Fruit fly (Drosophila melanogaster) whole organism, embryonic: ENCODE results near the gene CG10513.
A peak's percentile ranks its signal among the peaks of the same experiment; 100 is the strongest.

Experiments
- Bgb ChIP-seq: fragments of 200-800 bp; sonication (Bioruptor generic); IDR thresholded peaks from 2 replicates; pipeline ENCODE4 v1.3.6; 2022; ENCODE audit warnings: missing biosample characterization, missing genetic modification characterization; ENCODE audit not compliant: partially characterized antibody
- Blimp-1 ChIP-seq: fragments of 200-800 bp; sonication (Bioruptor generic); optimal IDR thresholded peaks from 3 replicates; lab custom pipeline; 2018; ENCODE audit warnings: missing biosample characterization, missing genetic modification characterization, mild to moderate bottlenecking, moderate library complexity, missing genetic modification reagents
- Bteb2 ChIP-seq: fragments of 200-800 bp; sonication (Bioruptor generic); optimal IDR thresholded peaks from 2 replicates; lab custom pipeline; 2016; ENCODE audit warnings: missing biosample characterization, missing genetic modification characterization
- CG10462 ChIP-seq: fragments of 200-800 bp; sonication (Bioruptor generic); optimal IDR thresholded peaks from 2 replicates; lab custom pipeline; 2016; ENCODE audit warnings: missing biosample characterization, missing genetic modification characterization
- CG11696 ChIP-seq: fragments of 200-800 bp; sonication (Bioruptor generic); IDR thresholded peaks from 2 replicates; pipeline ENCODE4 v1.3.6; 2022; ENCODE audit warnings: missing biosample characterization, missing genetic modification characterization
- CG11723 ChIP-seq: fragments of 200-800 bp; sonication (Bioruptor generic); optimal IDR thresholded peaks from 2 replicates; lab custom pipeline; 2017; ENCODE audit warnings: missing biosample characterization, mild to moderate bottlenecking, missing genetic modification characterization
- CG12659 ChIP-seq: fragments of 200-800 bp; sonication (Bioruptor generic); optimal IDR thresholded peaks from 3 replicates; lab custom pipeline; 2017; ENCODE audit warnings: mild to moderate bottlenecking, missing biosample characterization, missing genetic modification reagents, missing genetic modification characterization
- CG12769 ChIP-seq: fragments of 200-800 bp; sonication (Bioruptor generic); optimal IDR thresholded peaks from 2 replicates; lab custom pipeline; 2019; ENCODE audit warnings: missing biosample characterization, mild to moderate bottlenecking, missing genetic modification characterization, moderate library complexity
- CG15269 ChIP-seq: fragments of 200-800 bp; sonication (Bioruptor generic); optimal IDR thresholded peaks from 2 replicates; lab custom pipeline; 2018; ENCODE audit warnings: missing biosample characterization, mild to moderate bottlenecking, missing genetic modification characterization, moderate library complexity
- CG18599 ChIP-seq: fragments of 200-800 bp; sonication (Bioruptor generic); optimal IDR thresholded peaks from 3 replicates; lab custom pipeline; 2017; ENCODE audit warnings: missing biosample characterization, missing genetic modification characterization, mild to moderate bottlenecking, moderate library complexity, missing genetic modification reagents
- CG18764 ChIP-seq: fragments of 200-800 bp; sonication (Bioruptor generic); optimal IDR thresholded peaks from 3 replicates; lab custom pipeline; 2016; ENCODE audit warnings: missing biosample characterization, missing genetic modification characterization
- CG30431 ChIP-seq: fragments of 200-800 bp; sonication (Bioruptor generic); optimal IDR thresholded peaks from 2 replicates; lab custom pipeline; 2017; ENCODE audit warnings: missing biosample characterization, missing genetic modification characterization
- CG31365 ChIP-seq: fragments of 200-800 bp; sonication (Bioruptor generic); optimal IDR thresholded peaks from 2 replicates; lab custom pipeline; 2018; ENCODE audit warnings: missing biosample characterization, mild to moderate bottlenecking, missing genetic modification characterization
- CG3281 ChIP-seq: fragments of 200-800 bp; sonication (Bioruptor generic); optimal IDR thresholded peaks from 3 replicates; lab custom pipeline; 2017; ENCODE audit warnings: missing biosample characterization, mild to moderate bottlenecking, missing genetic modification characterization
- CG3847 ChIP-seq: fragments of 200-800 bp; sonication (Bioruptor generic); IDR thresholded peaks from 2 replicates; pipeline ENCODE4 v1.3.6; 2022; ENCODE audit warnings: missing biosample characterization, missing genetic modification characterization
- CG4328 ChIP-seq: fragments of 200-800 bp; sonication (Bioruptor generic); optimal IDR thresholded peaks from 3 replicates; lab custom pipeline; 2017; ENCODE audit warnings: missing biosample characterization, missing genetic modification reagents, missing genetic modification characterization
- CG4707 ChIP-seq: fragments of 200-800 bp; sonication (Bioruptor generic); optimal IDR thresholded peaks from 2 replicates; lab custom pipeline; 2018; ENCODE audit warnings: missing biosample characterization, mild to moderate bottlenecking, missing genetic modification characterization, moderate library complexity
- CG4820 ChIP-seq: fragments of 200-800 bp; sonication (Bioruptor generic); optimal IDR thresholded peaks from 3 replicates; lab custom pipeline; 2016; ENCODE audit warnings: missing biosample characterization, missing genetic modification characterization
- CG7963 ChIP-seq: fragments of 200-800 bp; sonication (Bioruptor generic); IDR thresholded peaks from 3 replicates; pipeline ENCODE4 v1.3.6; 2022; ENCODE audit warnings: missing biosample characterization, missing genetic modification characterization; ENCODE audit not compliant: partially characterized antibody
- CG9932 ChIP-seq: fragments of 200-800 bp; sonication (Bioruptor generic); IDR thresholded peaks from 2 replicates; pipeline ENCODE4 v1.3.6; 2022; ENCODE audit warnings: missing biosample characterization, missing genetic modification characterization
- Deaf1 ChIP-seq: fragments of 200-800 bp; optimal IDR thresholded peaks from 3 replicates; lab custom pipeline; 2019; ENCODE audit warnings: missing biosample characterization, mild to moderate bottlenecking, missing genetic modification characterization, moderate library complexity
- Dp ChIP-seq: fragments of 200-800 bp; sonication (Bioruptor generic); optimal IDR thresholded peaks from 2 replicates; lab custom pipeline; 2018; ENCODE audit warnings: missing biosample characterization, mild to moderate bottlenecking, missing genetic modification characterization, moderate library complexity
- HHEX ChIP-seq: fragments of 200-800 bp; sonication (Bioruptor generic); optimal IDR thresholded peaks from 3 replicates; lab custom pipeline; 2017; ENCODE audit warnings: missing biosample characterization, mild to moderate bottlenecking, missing genetic modification characterization, missing genetic modification reagents
- HLHmδ ChIP-seq: fragments of 200-800 bp; sonication (Bioruptor generic); optimal IDR thresholded peaks from 2 replicates; lab custom pipeline; 2018; ENCODE audit warnings: missing biosample characterization, mild to moderate bottlenecking, missing genetic modification characterization, moderate library complexity
- HmgD ChIP-seq: fragments of 200-800 bp; sonication (Bioruptor generic); optimal IDR thresholded peaks from 3 replicates; lab custom pipeline; 2016; ENCODE audit warnings: missing biosample characterization, missing genetic modification characterization
- Hmr ChIP-seq: fragments of 200-800 bp; sonication (Bioruptor generic); optimal IDR thresholded peaks from 3 replicates; lab custom pipeline; 2017; ENCODE audit warnings: mild to moderate bottlenecking, missing biosample characterization, missing genetic modification reagents, missing genetic modification characterization
- MTF-1 ChIP-seq: fragments of 200-800 bp; sonication (Bioruptor generic); optimal IDR thresholded peaks from 2 replicates; lab custom pipeline; 2018; ENCODE audit warnings: missing biosample characterization, mild to moderate bottlenecking, missing genetic modification characterization, borderline replicate concordance
- Med ChIP-seq: fragments of 200-800 bp; sonication (Bioruptor generic); peaks from one replicate; lab custom pipeline; 2016; ENCODE audit warnings: missing biosample characterization, missing genetic modification characterization, mild to moderate bottlenecking, inconsistent platforms, moderate library complexity
- Meics ChIP-seq: fragments of 200-800 bp; sonication (Bioruptor generic); optimal IDR thresholded peaks from 2 replicates; lab custom pipeline; 2017; ENCODE audit warnings: missing biosample characterization, mild to moderate bottlenecking, missing genetic modification characterization
- Ravus ChIP-seq: fragments of 200-800 bp; sonication (Bioruptor generic); IDR thresholded peaks from 2 replicates; pipeline ENCODE4 v1.3.6; 2022; ENCODE audit warnings: missing biosample characterization, missing genetic modification characterization
- abd-A ChIP-seq: fragments of 200-800 bp; sonication (Bioruptor generic); optimal IDR thresholded peaks from 3 replicates; lab custom pipeline; 2019; ENCODE audit warnings: missing biosample characterization, mild to moderate bottlenecking, missing genetic modification characterization, moderate library complexity
- amos ChIP-seq: fragments of 200-800 bp; sonication (Bioruptor generic); IDR thresholded peaks from 2 replicates; pipeline ENCODE4 v1.3.6; 2022; ENCODE audit warnings: missing biosample characterization, missing genetic modification characterization; ENCODE audit not compliant: partially characterized antibody
- ara ChIP-seq: fragments of 200-800 bp; sonication (Bioruptor generic); IDR thresholded peaks from 2 replicates; pipeline ENCODE4 v1.3.6; 2022; ENCODE audit warnings: missing biosample characterization, missing genetic modification characterization
- ato ChIP-seq: fragments of 200-800 bp; sonication (Bioruptor generic); IDR thresholded peaks from 2 replicates; pipeline ENCODE4 v1.3.6; 2022; ENCODE audit warnings: missing biosample characterization, missing genetic modification characterization; ENCODE audit not compliant: partially characterized antibody
- dimm ChIP-seq: fragments of 200-800 bp; sonication (Bioruptor generic); IDR thresholded peaks from 2 replicates; pipeline ENCODE4 v1.3.6; 2022; ENCODE audit warnings: missing biosample characterization, missing genetic modification characterization
- eyg ChIP-seq: fragments of 200-800 bp; sonication (Bioruptor generic); optimal IDR thresholded peaks from 3 replicates; lab custom pipeline; 2016; ENCODE audit warnings: missing biosample characterization, missing genetic modification characterization
- grau ChIP-seq: fragments of 200-800 bp; optimal IDR thresholded peaks from 3 replicates; lab custom pipeline; 2019; ENCODE audit warnings: missing biosample characterization, mild to moderate bottlenecking, missing genetic modification characterization, moderate library complexity
- grn ChIP-seq: fragments of 200-800 bp; sonication (Bioruptor generic); optimal IDR thresholded peaks from 3 replicates; lab custom pipeline; 2017; ENCODE audit warnings: missing biosample characterization, missing genetic modification characterization
- h ChIP-seq: fragments of >200 bp; optimal IDR thresholded peaks from 2 replicates; lab custom pipeline; 2017
- hkb ChIP-seq, 2 experiments: fragments of 200-800 bp in 1 of 2; fragments of >200 bp in 1 of 2; sonication (Bioruptor generic) in 1 of 2; IDR thresholded peaks in 1 of 2; optimal IDR thresholded peaks in 1 of 2; 2 replicates each; pipeline versions ENCODE4 v1.3.6 to Lab custom; 2017 to 2022; ENCODE audit warnings: missing biosample characterization in 1 of 2, missing genetic modification characterization in 1 of 2
- lab ChIP-seq: fragments of 200-800 bp; sonication (Bioruptor generic); optimal IDR thresholded peaks from 3 replicates; lab custom pipeline; 2017; ENCODE audit warnings: missing biosample characterization, missing genetic modification characterization, mild to moderate bottlenecking, moderate library complexity, missing genetic modification reagents
- ranshi ChIP-seq: fragments of 200-800 bp; sonication (Bioruptor generic); IDR thresholded peaks from 2 replicates; pipeline ENCODE4 v1.3.6; 2022; ENCODE audit warnings: missing biosample characterization, missing genetic modification characterization
- salm ChIP-seq: fragments of 200-800 bp; sonication (Bioruptor generic); optimal IDR thresholded peaks from 2 replicates; lab custom pipeline; 2018; ENCODE audit warnings: missing biosample characterization, mild to moderate bottlenecking, missing genetic modification characterization
- scrt ChIP-seq: fragments of 200-800 bp; sonication (Bioruptor generic); optimal IDR thresholded peaks from 2 replicates; lab custom pipeline; 2018; ENCODE audit warnings: missing biosample characterization, mild to moderate bottlenecking, missing genetic modification characterization, moderate library complexity
- sens ChIP-seq: fragments of 200-800 bp; sonication (Bioruptor generic); peaks from one replicate; lab custom pipeline; 2016; ENCODE audit warnings: missing biosample characterization, missing genetic modification characterization
- so ChIP-seq: fragments of 200-800 bp; sonication (Bioruptor generic); IDR thresholded peaks from 3 replicates; pipeline ENCODE4 v1.3.6; 2022; ENCODE audit warnings: missing biosample characterization, missing genetic modification characterization
- stc ChIP-seq: fragments of 200-800 bp; sonication (Bioruptor generic); IDR thresholded peaks from 2 replicates; pipeline ENCODE4 v1.3.6; 2022; ENCODE audit warnings: missing biosample characterization, missing genetic modification characterization
- tio ChIP-seq: fragments of 200-800 bp; sonication (Bioruptor generic); optimal IDR thresholded peaks from 2 replicates; lab custom pipeline; 2017; ENCODE audit warnings: missing biosample characterization, missing genetic modification characterization, inconsistent platforms
- unpg ChIP-seq: fragments of 200-800 bp; sonication (Bioruptor generic); optimal IDR thresholded peaks from 3 replicates; lab custom pipeline; 2018; ENCODE audit warnings: missing biosample characterization, mild to moderate bottlenecking, missing genetic modification characterization, moderate library complexity
- z ChIP-seq: fragments of 200-800 bp; sonication (Bioruptor generic); IDR thresholded peaks from 3 replicates; pipeline ENCODE4 v1.3.6; 2022; ENCODE audit warnings: missing biosample characterization, missing genetic modification characterization

CG10513 gene

DNA sequence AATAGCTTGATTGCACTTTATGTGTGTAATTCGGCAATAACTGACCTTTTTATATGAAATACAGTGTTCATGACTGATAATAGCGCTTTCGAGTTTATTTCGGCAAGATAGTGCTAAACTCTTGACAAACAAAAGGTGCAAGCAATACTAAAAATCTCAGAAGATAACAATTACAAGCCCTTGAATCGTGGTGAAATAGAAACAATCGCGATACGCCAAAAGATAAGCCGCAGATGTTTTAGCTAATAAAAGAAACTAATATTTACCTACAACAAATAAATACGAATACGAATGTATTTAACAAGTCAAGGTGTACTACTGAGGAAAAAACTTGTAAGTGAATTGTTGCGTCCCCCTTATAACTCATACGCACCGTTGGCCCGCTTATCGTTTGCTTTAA, 1.7 kb downstream of the CG10513 start (continued):
- TF ChIP-seq tio (GFP tag; lab: Kevin White, UChicago) (no peak), CG30431 (GFP tag; lab: Kevin White, UChicago) (no peak), h (lab: Kevin White, UChicago) (no peak), eyg (GFP tag; lab: Kevin White, UChicago) (peak; percentile 14), so (GFP tag; lab: Robert Waterston, UW) (no peak), stc (GFP tag; lab: Robert Waterston, UW) (no peak), amos (no peak), CG12769 (tag; lab: Kevin White, UChicago) (peak; percentile 42), grn (GFP tag; lab: Kevin White, UChicago) (peak; percentile 19), sens (GFP tag; lab: Kevin White, UChicago) (peak; percentile 61), grau (peak; percentile 15), Deaf1 (tag; lab: Kevin White, UChicago) (no peak), ranshi (no peak), Med (peak; percentile 67), CG12659 (peak; percentile 23), Hmr (GFP tag; lab: Kevin White, UChicago) (peak; percentile 75), Meics (GFP tag; lab: Kevin White, UChicago) (peak; percentile 60), ara (GFP tag; lab: Robert Waterston, UW) (no peak), dimm (GFP tag; lab: Robert Waterston, UW) (no peak), ato (GFP tag; lab: Robert Waterston, UW) (no peak), Bgb (GFP tag; lab: Robert Waterston, UW) (no peak), HLHmδ (GFP tag; lab: Kevin White, UChicago) (no peak), CG18599 (GFP tag; lab: Kevin White, UChicago) (peak; percentile 68), CG18764 (no peak), CG10462 (GFP tag; lab: Kevin White, UChicago) (no peak), CG3281 (peak; percentile 50), Bteb2 (no peak), CG15269 (tag; lab: Kevin White, UChicago) (peak; percentile 55), Blimp-1 (GFP tag; lab: Kevin White, UChicago) (no peak), CG31365 (tag; lab: Kevin White, UChicago) (peak; percentile 10), Dp (no peak), abd-A (tag; lab: Kevin White, UChicago) (no peak), salm (tag; lab: Kevin White, UChicago) (peak; percentile 10), CG3847 (GFP tag; lab: Robert Waterston, UW) (no peak), CG4820 (no peak), CG11723 (GFP tag; lab: Kevin White, UChicago) (no peak), CG4707 (no peak), lab (GFP tag; lab: Kevin White, UChicago) (peak; percentile 81), CG9932 (GFP tag; lab: Robert Waterston, UW) (no peak), Ravus (GFP tag; lab: Robert Waterston, UW) (no peak), hkb (optimal IDR thresholded peaks at IDR 0.05; lab: Kevin White, UChicago) (no peak), hkb (GFP tag; IDR thresholded peaks at IDR 0.05; lab: Robert Waterston, UW) (peak; percentile 22; the same call in 1 of the 2 replicates), scrt (GFP tag; lab: Kevin White, UChicago) (peak; percentile 55), CG7963 (GFP tag; lab: Robert Waterston, UW) (no peak), unpg (GFP tag; lab: Kevin White, UChicago) (peak; percentile 1), CG11696 (no peak), CG4328 (GFP tag; lab: Kevin White, UChicago) (no peak), HHEX (GFP tag; lab: Kevin White, UChicago) (peak; percentile 8), HmgD (GFP tag; lab: Kevin White, UChicago) (no peak), z (GFP tag; lab: Robert Waterston, UW) (no peak), MTF-1 (GFP tag; lab: Kevin White, UChicago) (peak; percentile 6)
